Fruit fly (Drosophila melanogaster): Measurements from ENCODE around the gene CG33783.

CG33783 gene

DNA sequence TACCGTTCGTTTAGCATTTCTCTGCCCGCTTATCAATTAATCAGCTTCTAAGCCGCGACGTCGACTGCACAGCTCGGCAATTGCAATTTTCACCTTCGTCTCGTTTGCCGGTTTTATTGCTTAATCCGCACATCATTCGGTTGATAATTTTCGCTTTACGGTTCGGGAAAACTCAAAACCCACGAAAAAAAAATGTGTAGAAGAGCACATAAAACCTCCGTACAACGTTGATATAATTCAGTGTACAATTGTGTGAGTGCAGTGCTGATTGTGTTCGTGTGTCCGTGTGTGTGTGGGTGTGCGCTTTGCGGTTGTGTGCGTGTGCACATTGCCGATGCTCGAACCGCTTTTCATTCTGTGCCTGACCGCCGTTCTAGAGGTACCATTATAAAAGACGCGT, 45.6 kb downstream of the CG33783 start, which contains the start of gene CAH7:
Gene CAH7 (plus strand): TSS at position 43 of the 400 bp plus-strand sequence.
- no peak for TF ChIP-seq Snoo (tag; optimal IDR thresholded peaks at IDR 0.05)
- peak; percentile 5 for TF ChIP-seq CG13204 (GFP tag; optimal IDR thresholded peaks at IDR 0.05)
- TF ChIP-seq fd96Ca (GFP tag; IDR thresholded peaks at IDR 0.05) = peak; percentile 60; the same call in 2 of the 3 replicates
- no peak for TF ChIP-seq rn (GFP tag; IDR thresholded peaks at IDR 0.05)
- no peak for TF ChIP-seq Pif1B (GFP tag; optimal IDR thresholded peaks at IDR 0.05)

DNA sequence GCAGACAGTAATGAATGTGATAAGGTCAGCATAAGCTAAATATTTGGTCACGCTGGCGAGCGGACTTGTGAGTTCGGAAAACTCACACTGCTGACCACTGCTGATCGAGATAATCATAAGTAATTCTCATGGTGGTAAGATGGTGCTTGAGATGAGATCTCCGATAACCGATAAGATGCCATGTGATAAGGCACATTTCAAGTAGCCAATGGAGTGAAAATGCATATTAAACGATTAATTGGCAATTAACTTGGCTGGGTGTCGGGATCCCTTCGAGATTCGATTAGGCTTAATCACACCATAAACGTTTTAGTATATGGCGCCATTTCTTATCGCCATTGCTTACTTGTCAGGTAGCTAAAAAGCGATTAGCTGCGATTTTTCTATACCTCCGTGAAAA, 47.2 kb downstream of the CG33783 start:
- TF ChIP-seq CG17806 (tag; optimal IDR thresholded peaks at IDR 0.05) = no peak
- no peak for TF ChIP-seq CG10348 (GFP tag; IDR thresholded peaks at IDR 0.05)
- TF ChIP-seq Snoo (tag; optimal IDR thresholded peaks at IDR 0.05) = no peak
- no peak for TF ChIP-seq rn (GFP tag; IDR thresholded peaks at IDR 0.05)
- no peak for TF ChIP-seq D1 (tag; optimal IDR thresholded peaks at IDR 0.05)
- TF ChIP-seq gl (tag; optimal IDR thresholded peaks at IDR 0.05) = no peak
- no peak for TF ChIP-seq fd96Ca (GFP tag; IDR thresholded peaks at IDR 0.05)
- TF ChIP-seq CG8159 (tag; optimal IDR thresholded peaks at IDR 0.05) = no peak
- no peak for TF ChIP-seq Pif1B (GFP tag; optimal IDR thresholded peaks at IDR 0.05)
- no peak for TF ChIP-seq EcR (GFP tag; optimal IDR thresholded peaks at IDR 0.05)

DNA sequence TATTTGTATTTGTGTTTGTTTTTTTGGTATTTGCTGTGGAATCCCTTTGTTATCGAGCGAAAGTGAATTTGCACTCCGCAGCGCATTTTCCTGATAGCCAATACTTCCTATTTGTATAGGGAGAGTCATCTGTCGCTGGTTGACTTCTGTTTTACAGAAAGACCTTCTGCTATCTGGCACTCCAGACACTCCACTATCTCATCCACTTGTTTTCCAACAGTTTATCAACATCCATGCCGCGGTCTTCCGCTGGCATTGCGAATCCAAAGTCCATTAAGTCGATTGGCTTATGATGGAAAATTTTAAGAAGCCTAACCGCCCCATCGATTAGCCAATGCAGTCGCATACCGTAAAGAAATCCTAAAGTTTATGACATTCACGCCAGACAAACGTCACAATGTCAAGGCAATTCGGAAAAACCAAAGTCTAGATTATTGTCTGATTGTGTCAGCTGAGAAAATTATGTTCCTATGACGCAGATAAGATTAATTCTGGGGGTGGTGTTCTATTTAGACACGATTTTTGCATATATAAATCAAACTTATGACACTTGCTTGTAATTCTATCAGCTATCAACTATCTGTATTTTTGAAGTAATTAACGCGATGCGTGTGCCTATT, 48.5 kb downstream of the CG33783 start:
- TF ChIP-seq rn (GFP tag; IDR thresholded peaks at IDR 0.05) (no peak), CG10348 (GFP tag; IDR thresholded peaks at IDR 0.05) (no peak), CG8159 (tag; optimal IDR thresholded peaks at IDR 0.05) (peak; percentile 13), gl (tag; optimal IDR thresholded peaks at IDR 0.05) (peak; percentile 42), fd96Ca (GFP tag; IDR thresholded peaks at IDR 0.05) (no peak), Pif1A (GFP tag; optimal IDR thresholded peaks at IDR 0.05) (peak; percentile 24), D1 (tag; optimal IDR thresholded peaks at IDR 0.05) (no peak), CG14655 (GFP tag; optimal IDR thresholded peaks at IDR 0.05) (peak; percentile 40), Ets98B (GFP tag; IDR thresholded peaks at IDR 0.05) (no peak), CG15710 (tag; optimal IDR thresholded peaks at IDR 0.05) (no peak), EcR (GFP tag; optimal IDR thresholded peaks at IDR 0.05) (peak; percentile 30)

DNA sequence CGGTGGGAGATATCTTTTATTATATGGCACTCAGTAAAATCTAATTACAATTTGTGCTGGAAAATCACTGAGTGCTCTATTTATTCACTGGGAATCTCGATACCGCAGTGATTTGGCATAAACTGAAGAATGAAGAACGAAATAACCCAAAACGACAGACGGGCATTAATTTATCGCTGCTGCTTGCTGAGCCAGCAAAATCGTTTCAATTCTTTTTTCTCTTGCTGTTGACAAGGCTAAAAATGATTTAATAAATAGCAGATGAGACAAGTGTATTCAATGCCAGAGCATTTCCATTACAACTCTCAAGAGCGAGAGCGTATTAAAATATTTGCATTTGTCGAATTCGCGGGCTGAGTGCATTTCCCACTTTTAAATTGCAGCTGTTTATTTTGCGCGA, 49.2 kb downstream of the CG33783 start:
- TF ChIP-seq Pif1B (GFP tag; optimal IDR thresholded peaks at IDR 0.05) (no peak), fd96Ca (GFP tag; IDR thresholded peaks at IDR 0.05) (no peak), CG32121 (GFP tag; IDR thresholded peaks at IDR 0.05) (no peak), CG34367 (tag; optimal IDR thresholded peaks at IDR 0.05) (no peak), rn (GFP tag; IDR thresholded peaks at IDR 0.05) (no peak), CG12605 (GFP tag; IDR thresholded peaks at IDR 0.05) (no peak), Snoo (tag; optimal IDR thresholded peaks at IDR 0.05) (no peak), CG4496 (GFP tag; IDR thresholded peaks at IDR 0.05) (no peak), EcR (GFP tag; optimal IDR thresholded peaks at IDR 0.05) (no peak), CG8159 (tag; optimal IDR thresholded peaks at IDR 0.05) (no peak)
